Fruit fly (Drosophila melanogaster) whole organism, embryonic: ENCODE results near the gene CG1273.

Experiments
- ATbp ChIP-seq: fragments of 200-800 bp; sonication (Bioruptor generic); optimal IDR thresholded peaks from 2 replicates; lab custom pipeline; 2017; ENCODE audit warnings: missing biosample characterization, mild to moderate bottlenecking, missing genetic modification characterization, missing genetic modification reagents
- Atf3 ChIP-seq: fragments of 200-800 bp; sonication (Bioruptor generic); optimal IDR thresholded peaks from 3 replicates; lab custom pipeline; 2016; ENCODE audit warnings: missing biosample characterization, missing genetic modification characterization
- B-H1 ChIP-seq: fragments of 200-800 bp; sonication (Bioruptor generic); IDR thresholded peaks from 3 replicates; pipeline ENCODE4 v1.3.6; 2022; ENCODE audit warnings: missing biosample characterization, missing genetic modification characterization
- CG10431 ChIP-seq: fragments of 200-800 bp; sonication (Bioruptor generic); optimal IDR thresholded peaks from 3 replicates; lab custom pipeline; 2018; ENCODE audit warnings: missing biosample characterization, mild to moderate bottlenecking, missing genetic modification characterization
- CG10979 ChIP-seq: fragments of 200-800 bp; sonication (Bioruptor generic); optimal IDR thresholded peaks from 2 replicates; lab custom pipeline; 2018; ENCODE audit warnings: missing biosample characterization, mild to moderate bottlenecking, missing genetic modification characterization, moderate library complexity
- CG13624 ChIP-seq: fragments of 200-800 bp; sonication (Bioruptor generic); optimal IDR thresholded peaks from 2 replicates; lab custom pipeline; 2016; ENCODE audit warnings: missing biosample characterization, missing genetic modification characterization
- CG14860 ChIP-seq: fragments of 200-800 bp; sonication (Bioruptor generic); IDR thresholded peaks from 3 replicates; pipeline ENCODE4 v1.3.6; 2022; ENCODE audit warnings: missing biosample characterization, missing genetic modification characterization; ENCODE audit not compliant: partially characterized antibody
- CG1529 ChIP-seq: fragments of 200-800 bp; sonication (Bioruptor generic); optimal IDR thresholded peaks from 3 replicates; lab custom pipeline; 2018; ENCODE audit warnings: missing biosample characterization, missing genetic modification characterization
- CG17186 ChIP-seq: fragments of 200-800 bp; sonication (Bioruptor generic); optimal IDR thresholded peaks from 3 replicates; lab custom pipeline; 2017; ENCODE audit warnings: missing biosample characterization, missing genetic modification reagents, missing genetic modification characterization
- CG17361 ChIP-seq: fragments of 200-800 bp; sonication (Bioruptor generic); IDR thresholded peaks from 3 replicates; pipeline ENCODE4 v1.3.6; 2022; ENCODE audit warnings: missing biosample characterization, missing genetic modification characterization
- CG17385 ChIP-seq: fragments of 200-800 bp; sonication (Bioruptor generic); optimal IDR thresholded peaks from 3 replicates; lab custom pipeline; 2018; ENCODE audit warnings: missing biosample characterization, mild to moderate bottlenecking, missing genetic modification characterization
- CG17568 ChIP-seq: fragments of 200-800 bp; sonication (Bioruptor generic); optimal IDR thresholded peaks from 2 replicates; lab custom pipeline; 2018; ENCODE audit warnings: missing biosample characterization, mild to moderate bottlenecking, missing genetic modification characterization, moderate library complexity
- CG17612 ChIP-seq: fragments of 200-800 bp; sonication (Bioruptor generic); IDR thresholded peaks from 2 replicates; pipeline ENCODE4 v1.3.6; 2022; ENCODE audit warnings: missing biosample characterization, missing genetic modification characterization
- CG18262 ChIP-seq: fragments of 200-800 bp; optimal IDR thresholded peaks from 3 replicates; lab custom pipeline; 2019; ENCODE audit warnings: missing biosample characterization, mild to moderate bottlenecking, missing genetic modification characterization, moderate library complexity
- CG18476 ChIP-seq: fragments of 200-800 bp; sonication (Bioruptor generic); optimal IDR thresholded peaks from 2 replicates; lab custom pipeline; 2016; ENCODE audit warnings: missing biosample characterization, mild to moderate bottlenecking, missing genetic modification characterization
- CG18599 ChIP-seq: fragments of 200-800 bp; sonication (Bioruptor generic); optimal IDR thresholded peaks from 3 replicates; lab custom pipeline; 2017; ENCODE audit warnings: missing biosample characterization, missing genetic modification characterization, mild to moderate bottlenecking, moderate library complexity, missing genetic modification reagents
- CG30020 ChIP-seq: fragments of 200-800 bp; optimal IDR thresholded peaks from 2 replicates; lab custom pipeline; 2019; ENCODE audit warnings: missing biosample characterization, mild to moderate bottlenecking, missing genetic modification characterization, moderate library complexity
- CG3281 ChIP-seq: fragments of 200-800 bp; sonication (Bioruptor generic); optimal IDR thresholded peaks from 3 replicates; lab custom pipeline; 2017; ENCODE audit warnings: missing biosample characterization, mild to moderate bottlenecking, missing genetic modification characterization
- CG3407 ChIP-seq: fragments of 200-800 bp; sonication (Bioruptor generic); optimal IDR thresholded peaks from 2 replicates; lab custom pipeline; 2018; ENCODE audit warnings: missing biosample characterization, mild to moderate bottlenecking, missing genetic modification characterization
- CG3838 ChIP-seq: fragments of 200-800 bp; sonication (Bioruptor generic); optimal IDR thresholded peaks from 3 replicates; lab custom pipeline; 2016; ENCODE audit warnings: missing biosample characterization, missing genetic modification characterization
- CG6272 ChIP-seq: fragments of 200-800 bp; sonication (Bioruptor generic); IDR thresholded peaks from 2 replicates; pipeline ENCODE4 v1.3.6; 2022; ENCODE audit warnings: missing biosample characterization, missing genetic modification characterization
- CG7987 ChIP-seq: fragments of 200-800 bp; sonication (Bioruptor generic); optimal IDR thresholded peaks from 2 replicates; lab custom pipeline; 2018; ENCODE audit warnings: missing biosample characterization, mild to moderate bottlenecking, missing genetic modification characterization, moderate library complexity
- CG9437 ChIP-seq: fragments of 200-800 bp; sonication (Bioruptor generic); optimal IDR thresholded peaks from 2 replicates; lab custom pipeline; 2018; ENCODE audit warnings: missing biosample characterization, mild to moderate bottlenecking, missing genetic modification characterization
- CG9609 ChIP-seq: fragments of 200-800 bp; sonication (Bioruptor generic); optimal IDR thresholded peaks from 3 replicates; lab custom pipeline; 2016; ENCODE audit warnings: missing biosample characterization, missing genetic modification characterization
- CG9727 ChIP-seq: fragments of 200-800 bp; sonication (Bioruptor generic); optimal IDR thresholded peaks from 3 replicates; lab custom pipeline; 2017; ENCODE audit warnings: missing biosample characterization, mild to moderate bottlenecking, missing genetic modification characterization
- CG9932 ChIP-seq: fragments of 200-800 bp; sonication (Bioruptor generic); IDR thresholded peaks from 2 replicates; pipeline ENCODE4 v1.3.6; 2022; ENCODE audit warnings: missing biosample characterization, missing genetic modification characterization
- CkIIα-i1 ChIP-seq: fragments of 200-800 bp; sonication (Bioruptor generic); IDR thresholded peaks from 2 replicates; pipeline ENCODE4 v1.3.6; 2022; ENCODE audit warnings: missing biosample characterization, missing genetic modification characterization
- CrebB ChIP-seq: fragments of 200-800 bp; sonication (Bioruptor generic); optimal IDR thresholded peaks from 3 replicates; lab custom pipeline; 2018; ENCODE audit warnings: missing biosample characterization, mild to moderate bottlenecking, missing genetic modification characterization
- Doc3 ChIP-seq: fragments of 200-800 bp; sonication (Bioruptor generic); IDR thresholded peaks from 3 replicates; pipeline ENCODE4 v1.3.6; 2022; ENCODE audit warnings: missing biosample characterization, missing genetic modification characterization; ENCODE audit not compliant: partially characterized antibody
- Ets97D ChIP-seq: fragments of 200-800 bp; sonication (Bioruptor generic); optimal IDR thresholded peaks from 3 replicates; lab custom pipeline; 2016; ENCODE audit warnings: missing biosample characterization, missing genetic modification characterization
- GATAe ChIP-seq: fragments of 200-800 bp; sonication (Bioruptor generic); conservative IDR thresholded peaks from 2 replicates; pipeline ENCODE4 v1.3.6; 2022; ENCODE audit warnings: missing biosample characterization, missing genetic modification characterization
- H15 ChIP-seq: fragments of 200-800 bp; sonication (Bioruptor generic); IDR thresholded peaks from 3 replicates; pipeline ENCODE4 v1.3.6; 2022; ENCODE audit warnings: missing biosample characterization, missing genetic modification characterization
- Hmx ChIP-seq: fragments of 200-800 bp; sonication (Bioruptor generic); optimal IDR thresholded peaks from 2 replicates; lab custom pipeline; 2016; ENCODE audit warnings: missing biosample characterization, missing genetic modification characterization
- Lim3 ChIP-seq: fragments of 200-800 bp; sonication (Bioruptor generic); IDR thresholded peaks from 2 replicates; pipeline ENCODE4 v1.3.6; 2022; ENCODE audit warnings: missing biosample characterization, missing genetic modification characterization
- Mad ChIP-seq: fragments of 200-800 bp; sonication (Bioruptor generic); optimal IDR thresholded peaks from 2 replicates; lab custom pipeline; 2016; ENCODE audit warnings: missing biosample characterization, missing genetic modification characterization
- Med ChIP-seq: fragments of 200-800 bp; sonication (Bioruptor generic); peaks from one replicate; lab custom pipeline; 2016; ENCODE audit warnings: missing biosample characterization, missing genetic modification characterization, mild to moderate bottlenecking, inconsistent platforms, moderate library complexity
- Side ChIP-seq: fragments of 200-800 bp; sonication (Bioruptor generic); optimal IDR thresholded peaks from 2 replicates; lab custom pipeline; 2016; ENCODE audit warnings: missing biosample characterization, missing genetic modification characterization
- Stat92E ChIP-seq, 3 experiments: fragments of >200 bp in 2 of 3; fragments of 200-800 bp in 1 of 3; sonication (Bioruptor generic) in 1 of 3; optimal IDR thresholded peaks; 2 replicates each; lab custom pipeline; 2017 to 2019; ENCODE audit warnings: missing biosample characterization in 3 of 3, missing genetic modification characterization in 3 of 3, mild to moderate bottlenecking in 1 of 3, moderate library complexity in 1 of 3
- Trl ChIP-seq, 3 experiments: fragments of >200 bp in 2 of 3; fragments of 200-800 bp in 1 of 3; sonication (Bioruptor generic) in 1 of 3; optimal IDR thresholded peaks; 2 replicates in 1 of 3; 3 replicates in 2 of 3; lab custom pipeline; 2016 to 2017; ENCODE audit warnings: missing biosample characterization in 1 of 3, missing genetic modification characterization in 1 of 3
- bab2 ChIP-seq: fragments of 200-800 bp; sonication (Bioruptor generic); optimal IDR thresholded peaks from 2 replicates; lab custom pipeline; 2016; ENCODE audit warnings: missing biosample characterization, missing genetic modification characterization
- ci ChIP-seq: fragments of 200-800 bp; sonication (Bioruptor generic); IDR thresholded peaks from 3 replicates; pipeline ENCODE4 v1.3.6; 2022; ENCODE audit warnings: missing biosample characterization, missing genetic modification characterization
- ems ChIP-seq: fragments of 200-800 bp; sonication (Bioruptor generic); optimal IDR thresholded peaks from 3 replicates; lab custom pipeline; 2016; ENCODE audit warnings: missing biosample characterization, missing genetic modification characterization
- fd102C ChIP-seq: fragments of 200-800 bp; sonication (Bioruptor generic); optimal IDR thresholded peaks from 2 replicates; lab custom pipeline; 2018; ENCODE audit warnings: missing biosample characterization, mild to moderate bottlenecking, missing genetic modification characterization, moderate library complexity
- ham ChIP-seq: fragments of 200-800 bp; sonication (Bioruptor generic); IDR thresholded peaks from 2 replicates; pipeline ENCODE4 v1.3.6; 2022; ENCODE audit warnings: missing biosample characterization, missing genetic modification characterization
- hb ChIP-seq: fragments of 200-800 bp; sonication (Bioruptor generic); IDR thresholded peaks from 3 replicates; pipeline ENCODE4 v1.3.6; 2022; ENCODE audit warnings: missing biosample characterization, missing genetic modification characterization; ENCODE audit not compliant: partially characterized antibody
- sens ChIP-seq: fragments of 200-800 bp; sonication (Bioruptor generic); peaks from one replicate; lab custom pipeline; 2016; ENCODE audit warnings: missing biosample characterization, missing genetic modification characterization
- sim ChIP-seq: fragments of 200-800 bp; sonication (Bioruptor generic); IDR thresholded peaks from 2 replicates; pipeline ENCODE4 v1.3.6; 2022; ENCODE audit warnings: missing biosample characterization, missing genetic modification characterization
- sug ChIP-seq: fragments of 200-800 bp; optimal IDR thresholded peaks from 2 replicates; lab custom pipeline; 2019; ENCODE audit warnings: missing biosample characterization, mild to moderate bottlenecking, missing genetic modification characterization, moderate library complexity
- wek ChIP-seq: fragments of 200-800 bp; sonication (Bioruptor generic); optimal IDR thresholded peaks from 3 replicates; lab custom pipeline; 2018; ENCODE audit warnings: missing biosample characterization, mild to moderate bottlenecking, missing genetic modification characterization, moderate library complexity
- zf30C ChIP-seq: fragments of 200-800 bp; sonication (Bioruptor generic); optimal IDR thresholded peaks from 3 replicates; lab custom pipeline; 2018; ENCODE audit warnings: missing biosample characterization, mild to moderate bottlenecking, missing genetic modification characterization

CG1273 gene

dm6 chr3L:4272167-4272773 lies 8.8 kb downstream of the CG1273 start (continued):
- TF ChIP-seq ATbp (GFP tag; lab: Kevin White, UChicago): peak; percentile 62
- peak; percentile 12 for TF ChIP-seq CG7987 (GFP tag; lab: Kevin White, UChicago)
- TF ChIP-seq Ets97D: no peak
- TF ChIP-seq CG18476 (GFP tag; lab: Kevin White, UChicago): no peak
- no peak for TF ChIP-seq CG14860 (GFP tag; lab: Robert Waterston, UW)
- TF ChIP-seq wek (GFP tag; lab: Kevin White, UChicago): no peak
- TF ChIP-seq B-H1: no peak
- TF ChIP-seq CG1529 (GFP tag; lab: Kevin White, UChicago): peak; percentile 30
- no peak for TF ChIP-seq ci (GFP tag; lab: Robert Waterston, UW)
- TF ChIP-seq CG9609 (GFP tag; lab: Kevin White, UChicago): no peak
- no peak for TF ChIP-seq hb (GFP tag; lab: Robert Waterston, UW)
- no peak for TF ChIP-seq CG9932 (GFP tag; lab: Robert Waterston, UW)
- TF ChIP-seq Atf3 (GFP tag; lab: Kevin White, UChicago): no peak
- TF ChIP-seq CG17612 (GFP tag; lab: Robert Waterston, UW): no peak
- no peak for TF ChIP-seq CG13624 (GFP tag; lab: Kevin White, UChicago)
- TF ChIP-seq CG30020: no peak
- TF ChIP-seq CG3407 (GFP tag; lab: Kevin White, UChicago): peak; percentile 54
- no peak for TF ChIP-seq CG6272 (GFP tag; lab: Robert Waterston, UW)
- TF ChIP-seq CkIIα-i1 (GFP tag; lab: Robert Waterston, UW): no peak
- peak; percentile 33 for TF ChIP-seq Side
- TF ChIP-seq CG3281 (GFP tag; lab: Kevin White, UChicago): no peak
- no peak for TF ChIP-seq Lim3 (GFP tag; lab: Robert Waterston, UW)
- peak; percentile 59 for TF ChIP-seq CG9727 (GFP tag; lab: Kevin White, UChicago)
- TF ChIP-seq CG10431 (GFP tag; lab: Kevin White, UChicago): peak; percentile 74
- TF ChIP-seq bab2 (GFP tag; lab: Kevin White, UChicago): peak; percentile 13
- TF ChIP-seq CG3838 (GFP tag; lab: Kevin White, UChicago): no peak
- TF ChIP-seq CG17385: no peak
- TF ChIP-seq Mad: no peak
- TF ChIP-seq CrebB: no peak
- peak; percentile 44 for TF ChIP-seq CG18262 (tag; lab: Kevin White, UChicago)
- TF ChIP-seq sim (GFP tag; lab: Robert Waterston, UW): 0 out of 2 replicates have a peak, but pooled peaks have one; percentile 18
- TF ChIP-seq CG18599 (GFP tag; lab: Kevin White, UChicago): no peak
- no peak for TF ChIP-seq sug (tag; lab: Kevin White, UChicago)
- TF ChIP-seq Doc3 (GFP tag; lab: Robert Waterston, UW): no peak
- TF ChIP-seq Stat92E (GFP tag; optimal IDR thresholded peaks at IDR 0.05; lab: Kevin White, UChicago): peak in 1 of 3 experiments; percentile 27
- TF ChIP-seq zf30C (GFP tag; lab: Kevin White, UChicago): no peak
- TF ChIP-seq CG10979: peak; percentile 38
- TF ChIP-seq GATAe (GFP tag; lab: Robert Waterston, UW): no peak
- TF ChIP-seq ems (GFP tag; lab: Kevin White, UChicago): no peak
- TF ChIP-seq CG17568 (GFP tag; lab: Kevin White, UChicago): no peak
- TF ChIP-seq CG9437 (GFP tag; lab: Kevin White, UChicago): no peak
- peak; percentile 15 for TF ChIP-seq fd102C (GFP tag; lab: Kevin White, UChicago)
- peak; percentile 64 for TF ChIP-seq Med (GFP tag; lab: Kevin White, UChicago)
- TF ChIP-seq sens: peak; percentile 86
- no peak for TF ChIP-seq CG17361 (GFP tag; lab: Robert Waterston, UW)
- TF ChIP-seq Trl (optimal IDR thresholded peaks at IDR 0.05; lab: Kevin White, UChicago): no peak
- no peak for TF ChIP-seq Trl (GFP tag; optimal IDR thresholded peaks at IDR 0.05; lab: Kevin White, UChicago)
- no peak for TF ChIP-seq CG17186 (GFP tag; lab: Kevin White, UChicago)
- no peak for TF ChIP-seq Hmx (GFP tag; lab: Kevin White, UChicago)
- TF ChIP-seq H15: no peak; the same call in 2 of the 3 replicates
- no peak for TF ChIP-seq ham (GFP tag; lab: Robert Waterston, UW)
